Worm (Caenorhabditis elegans) whole organism, late embryonic: Measurements from ENCODE around the gene mua-6.

Source experiments
- C38D4.7 ChIP-seq: fragments of 200-800 bp; sonication (Bioruptor generic); optimal IDR thresholded peaks from 2 replicates; lab custom pipeline; 2018; ENCODE audit warnings: mild to moderate bottlenecking, missing genetic modification characterization, moderate library complexity, missing compliant biosample characterization
- K02D7.2 ChIP-seq: sonication (generic microtip); optimal IDR thresholded peaks from 2 replicates; lab custom pipeline; 2017; ENCODE audit warnings: mild to moderate bottlenecking, missing genetic modification characterization, missing compliant biosample characterization
- T23F11.4 ChIP-seq: fragments of 200-800 bp; sonication (Bioruptor generic); optimal IDR thresholded peaks from 2 replicates; lab custom pipeline; 2018; ENCODE audit warnings: mild to moderate bottlenecking, missing genetic modification characterization, missing compliant biosample characterization
- ahr-1 ChIP-seq: sonication (generic microtip); optimal IDR thresholded peaks from 2 replicates; lab custom pipeline; 2016; ENCODE audit warnings: missing genetic modification characterization, missing compliant biosample characterization
- ama-1 ChIP-seq: fragments of 150-350 bp; optimal IDR thresholded peaks from 2 replicates; lab custom pipeline; 2014
- ceh-14 ChIP-seq: sonication (generic microtip); optimal IDR thresholded peaks from 2 replicates; lab custom pipeline; 2016; ENCODE audit warnings: missing genotype, missing genetic modification characterization, missing compliant biosample characterization
- ceh-18 ChIP-seq: sonication (generic microtip); optimal IDR thresholded peaks from 2 replicates; lab custom pipeline; 2016; ENCODE audit warnings: missing genetic modification characterization, missing compliant biosample characterization
- ceh-22 ChIP-seq: sonication (generic microtip); optimal IDR thresholded peaks from 2 replicates; lab custom pipeline; 2017; ENCODE audit warnings: missing biosample characterization, missing genetic modification characterization
- ceh-30 ChIP-seq: fragments of 150-350 bp; optimal IDR thresholded peaks from 2 replicates; lab custom pipeline; 2014; ENCODE audit warnings: missing biosample characterization, missing genetic modification characterization
- ceh-34 ChIP-seq: sonication (generic microtip); optimal IDR thresholded peaks from 2 replicates; lab custom pipeline; 2016; ENCODE audit warnings: mild to moderate bottlenecking, missing genetic modification characterization, missing compliant biosample characterization
- ceh-45 ChIP-seq: fragments of 200-800 bp; sonication (Bioruptor generic); IDR thresholded peaks from 2 replicates; pipeline ENCODE4 v1.3.6; 2022; ENCODE audit warnings: missing genetic modification reagents, missing genetic modification characterization, missing compliant biosample characterization
- ceh-6 ChIP-seq: fragments of 200-800 bp; sonication (Bioruptor generic); optimal IDR thresholded peaks from 2 replicates; lab custom pipeline; 2018; ENCODE audit warnings: mild to moderate bottlenecking, missing genetic modification characterization, missing compliant biosample characterization
- ceh-9 ChIP-seq: sonication (generic microtip); optimal IDR thresholded peaks from 2 replicates; lab custom pipeline; 2016; ENCODE audit warnings: mild to moderate bottlenecking, missing genetic modification characterization, inconsistent platforms, missing compliant biosample characterization
- che-1 ChIP-seq: sonication (generic microtip); optimal IDR thresholded peaks from 2 replicates; lab custom pipeline; 2016; ENCODE audit warnings: mild to moderate bottlenecking, missing genetic modification characterization, missing compliant biosample characterization
- dve-1 ChIP-seq: sonication (generic microtip); optimal IDR thresholded peaks from 2 replicates; lab custom pipeline; 2017; ENCODE audit warnings: antibody characterized with exemption, mild to moderate bottlenecking, missing genetic modification characterization, missing compliant biosample characterization
- ets-4 ChIP-seq: sonication (generic microtip); optimal IDR thresholded peaks from 2 replicates; lab custom pipeline; 2016; ENCODE audit warnings: missing genetic modification characterization, missing compliant biosample characterization
- eyg-1 ChIP-seq: sonication (generic microtip); optimal IDR thresholded peaks from 2 replicates; lab custom pipeline; 2016; ENCODE audit warnings: missing genotype, missing genetic modification characterization, missing compliant biosample characterization
- fkh-10 ChIP-seq: fragments of 150-350 bp; optimal IDR thresholded peaks from 2 replicates; lab custom pipeline; 2014; ENCODE audit warnings: missing biosample characterization, missing genetic modification reagents, missing genetic modification characterization
- fkh-6 ChIP-seq: sonication (generic microtip); optimal IDR thresholded peaks from 2 replicates; lab custom pipeline; 2016; ENCODE audit warnings: missing genetic modification characterization, missing compliant biosample characterization
- gmeb-2 ChIP-seq: sonication (generic microtip); optimal IDR thresholded peaks from 2 replicates; lab custom pipeline; 2016; ENCODE audit warnings: missing genetic modification characterization, inconsistent platforms, missing compliant biosample characterization
- hlh-13 ChIP-seq: fragments of 200-800 bp; sonication (Bioruptor generic); optimal IDR thresholded peaks from 2 replicates; lab custom pipeline; 2018; ENCODE audit warnings: mild to moderate bottlenecking, missing genetic modification characterization, missing compliant biosample characterization
- hlh-15 ChIP-seq: sonication (generic microtip); optimal IDR thresholded peaks from 2 replicates; lab custom pipeline; 2016; ENCODE audit warnings: missing genetic modification characterization, missing compliant biosample characterization
- hlh-6 ChIP-seq: sonication (generic microtip); optimal IDR thresholded peaks from 2 replicates; lab custom pipeline; 2016; ENCODE audit warnings: missing genotype, missing genetic modification characterization, missing compliant biosample characterization
- hlh-8 ChIP-seq: sonication (generic microtip); optimal IDR thresholded peaks from 2 replicates; lab custom pipeline; 2016; ENCODE audit warnings: missing genotype, missing genetic modification characterization, missing compliant biosample characterization
- lim-6 ChIP-seq: sonication (generic microtip); optimal IDR thresholded peaks from 2 replicates; lab custom pipeline; 2016; ENCODE audit warnings: missing genetic modification characterization, missing compliant biosample characterization
- lin-11 ChIP-seq: fragments of 200-800 bp; sonication (Bioruptor generic); optimal IDR thresholded peaks from 2 replicates; lab custom pipeline; 2018; ENCODE audit warnings: mild to moderate bottlenecking, missing genetic modification characterization, missing compliant biosample characterization
- madf-2 ChIP-seq: sonication (generic microtip); optimal IDR thresholded peaks from 2 replicates; lab custom pipeline; 2017; ENCODE audit warnings: missing genetic modification characterization, missing compliant biosample characterization
- mec-3 ChIP-seq: sonication (generic microtip); optimal IDR thresholded peaks from 2 replicates; lab custom pipeline; 2016; ENCODE audit warnings: borderline replicate concordance, missing genetic modification characterization, missing compliant biosample characterization
- nfya-1 ChIP-seq: sonication (generic microtip); optimal IDR thresholded peaks from 2 replicates; lab custom pipeline; 2017; ENCODE audit warnings: missing genetic modification characterization, mild to moderate bottlenecking, missing compliant biosample characterization, antibody characterized with exemption, moderate library complexity
- nhr-11 ChIP-seq: fragments of 150-350 bp; optimal IDR thresholded peaks from 2 replicates; lab custom pipeline; 2014; ENCODE audit warnings: missing biosample characterization, missing genetic modification characterization
- nhr-232 ChIP-seq: sonication (generic microtip); optimal IDR thresholded peaks from 2 replicates; lab custom pipeline; 2016; ENCODE audit warnings: missing genetic modification characterization, missing compliant biosample characterization
- odd-2 ChIP-seq: sonication (generic microtip); optimal IDR thresholded peaks from 2 replicates; lab custom pipeline; 2017; ENCODE audit warnings: antibody characterized with exemption, mild to moderate bottlenecking, missing genetic modification characterization, missing compliant biosample characterization
- pag-3 ChIP-seq: sonication (generic microtip); optimal IDR thresholded peaks from 2 replicates; lab custom pipeline; 2016; ENCODE audit warnings: missing compliant biosample characterization, missing genetic modification characterization, borderline replicate concordance
- pqm-1 ChIP-seq: sonication (generic microtip); optimal IDR thresholded peaks from 2 replicates; lab custom pipeline; 2016; ENCODE audit warnings: missing genetic modification characterization, missing compliant biosample characterization
- ref-2 ChIP-seq: sonication (generic microtip); optimal IDR thresholded peaks from 2 replicates; lab custom pipeline; 2016; ENCODE audit warnings: missing genetic modification characterization, missing compliant biosample characterization
- sdc-2 ChIP-seq: sonication (generic microtip); optimal IDR thresholded peaks from 2 replicates; lab custom pipeline; 2016; ENCODE audit warnings: missing genotype, missing genetic modification characterization, missing compliant biosample characterization
- sox-2 ChIP-seq: fragments of 200-800 bp; sonication (Bioruptor generic); IDR thresholded peaks from 2 replicates; pipeline ENCODE4 v1.3.6; 2022; ENCODE audit warnings: missing genetic modification reagents, missing genetic modification characterization, missing compliant biosample characterization
- syd-9 ChIP-seq: sonication (generic microtip); optimal IDR thresholded peaks from 2 replicates; lab custom pipeline; 2016; ENCODE audit warnings: mild to moderate bottlenecking, missing genetic modification characterization, moderate library complexity, missing compliant biosample characterization
- tbx-7 ChIP-seq: sonication (generic microtip); optimal IDR thresholded peaks from 2 replicates; lab custom pipeline; 2016; ENCODE audit warnings: missing genotype, missing genetic modification characterization, missing compliant biosample characterization
- ztf-16 ChIP-seq: sonication (generic microtip); optimal IDR thresholded peaks from 2 replicates; lab custom pipeline; 2017; ENCODE audit warnings: missing genetic modification characterization, missing compliant biosample characterization

Gene mua-6

DNA sequence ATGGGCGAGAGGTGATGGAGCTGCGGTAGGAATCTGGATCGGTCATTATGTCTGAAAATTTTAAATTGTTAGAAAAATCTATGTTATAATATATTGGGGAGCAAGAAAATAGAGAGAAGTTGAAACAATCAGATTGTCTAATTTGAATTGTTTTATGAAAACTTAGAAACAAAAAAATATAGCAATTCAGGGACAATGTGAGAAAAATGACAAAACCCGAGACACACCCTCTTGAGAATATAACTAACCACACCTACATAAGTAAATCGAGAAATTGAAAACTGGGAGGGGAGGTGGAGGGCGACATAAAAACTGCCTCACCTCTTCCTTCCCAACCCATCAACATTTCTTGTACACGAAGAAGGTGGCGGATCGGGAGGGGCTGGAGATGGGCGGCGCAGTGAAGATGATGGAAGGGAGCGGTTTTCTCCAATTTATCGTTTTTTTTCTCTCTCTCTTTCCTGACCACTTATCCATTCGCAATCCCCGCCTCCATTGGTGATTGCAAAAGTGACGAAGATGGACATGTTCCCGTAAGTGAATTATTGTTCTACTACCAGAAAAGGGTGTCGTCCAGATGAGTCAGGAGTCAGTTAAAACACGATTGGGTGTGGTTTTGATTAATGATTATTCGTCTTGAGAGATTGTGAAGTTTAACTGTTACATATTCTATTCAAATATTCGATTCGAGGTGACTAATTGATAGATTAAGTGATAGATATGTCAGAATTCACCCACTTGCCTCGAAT, at the start of gene mua-6:
Gene mua-6 (minus strand): TSS at position 51 of the 749 bp plus-strand sequence.
- no peak for TF ChIP-seq ceh-22
- TF ChIP-seq ama-1 (lab: Kevin White, UChicago): no peak
- no peak for TF ChIP-seq C38D4.7 (GFP tag; lab: Kevin White, UChicago)
- no peak for TF ChIP-seq gmeb-2 (tag; lab: Kevin White, UChicago)
- no peak for TF ChIP-seq lim-6 (tag; lab: Kevin White, UChicago)
- TF ChIP-seq nhr-11 (tag; lab: Kevin White, UChicago): no peak
- no peak for TF ChIP-seq ceh-45 (GFP tag; lab: Robert Waterston, UW)
- no peak for TF ChIP-seq syd-9 (tag; lab: Kevin White, UChicago)
- no peak for TF ChIP-seq ets-4 (tag; lab: Kevin White, UChicago)
- no peak for TF ChIP-seq pqm-1
- no peak for TF ChIP-seq ceh-30
- TF ChIP-seq ztf-16 (tag; lab: Kevin White, UChicago): no peak
- no peak for TF ChIP-seq fkh-10 (GFP tag; lab: Kevin White, UChicago)
- TF ChIP-seq nhr-232 (tag; lab: Kevin White, UChicago): no peak
- TF ChIP-seq tbx-7 (tag; lab: Kevin White, UChicago): no peak
- TF ChIP-seq lin-11 (tag; lab: Kevin White, UChicago): no peak
- TF ChIP-seq mec-3 (tag; lab: Kevin White, UChicago): no peak
- no peak for TF ChIP-seq sdc-2 (tag; lab: Kevin White, UChicago)
- TF ChIP-seq ahr-1: no peak
- no peak for TF ChIP-seq ceh-6 (GFP tag; lab: Kevin White, UChicago)

- TF ChIP-seq eyg-1: no peak
- TF ChIP-seq, all 69 proteins: peak for 0
Observed at ce11 chrX:16309705-16310104, 44.2 kb upstream of the mua-6 start.

DNA sequence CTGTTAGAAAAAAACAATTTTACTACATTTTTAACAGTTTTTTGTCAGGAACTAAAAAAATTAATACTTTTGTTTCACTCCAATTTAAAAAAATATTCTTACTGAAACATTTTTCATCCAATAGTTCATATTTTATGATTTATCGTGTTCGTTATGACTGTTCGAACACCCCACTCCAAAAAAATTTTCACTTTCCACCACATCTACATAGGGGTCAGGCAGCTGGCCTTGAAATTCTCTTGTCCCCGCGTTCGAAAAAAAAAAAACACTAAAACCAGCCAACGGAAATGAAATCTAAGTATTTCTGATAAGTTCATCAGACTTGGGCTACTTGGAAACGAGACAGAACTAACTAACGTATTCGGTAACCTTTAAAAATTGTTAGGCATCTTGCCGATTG, 40.7 kb upstream of the mua-6 start, which contains the start of gene twk-22:
Gene twk-22 (plus strand): TSS at position 301 of the 400 bp plus-strand sequence.
- TF ChIP-seq fkh-6 (no peak), fkh-10 (GFP tag; lab: Kevin White, UChicago) (no peak), sdc-2 (tag; lab: Kevin White, UChicago) (no peak), ref-2 (tag; lab: Kevin White, UChicago) (no peak), madf-2 (tag; lab: Kevin White, UChicago) (no peak), odd-2 (tag; lab: Kevin White, UChicago) (no peak), hlh-8 (no peak), lin-11 (tag; lab: Kevin White, UChicago) (no peak)

DNA sequence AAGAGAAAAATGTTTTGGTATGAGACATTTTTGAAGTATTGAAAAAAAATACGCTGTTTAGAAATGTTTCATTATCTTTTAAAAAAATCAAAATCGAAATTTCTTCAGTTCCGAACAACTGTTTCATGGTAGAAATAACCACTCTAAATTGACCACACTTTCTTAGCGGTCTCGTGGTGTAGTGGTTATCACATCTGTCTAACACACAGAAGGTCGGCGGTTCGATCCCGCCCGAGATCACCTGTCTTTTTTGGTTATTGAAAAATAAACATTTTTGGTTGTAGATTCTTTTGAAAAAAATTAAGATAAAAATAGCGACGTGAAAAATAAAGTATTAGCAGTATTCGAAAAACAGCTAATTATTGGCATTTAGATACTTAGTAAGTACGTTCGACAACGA, 34.9 kb upstream of the mua-6 start:
- no peak for TF ChIP-seq K02D7.2
- no peak for TF ChIP-seq odd-2 (tag; lab: Kevin White, UChicago)
- TF ChIP-seq sdc-2 (tag; lab: Kevin White, UChicago): no peak
- TF ChIP-seq T23F11.4 (GFP tag; lab: Kevin White, UChicago): no peak

- no peak for TF ChIP-seq hlh-6 (tag; lab: Kevin White, UChicago)
- TF ChIP-seq pag-3 (tag; lab: Kevin White, UChicago): no peak
- TF ChIP-seq ceh-34 (tag; lab: Kevin White, UChicago): no peak
- TF ChIP-seq ets-4 (tag; lab: Kevin White, UChicago): no peak
- no peak for TF ChIP-seq nhr-11 (tag; lab: Kevin White, UChicago)
- no peak for TF ChIP-seq fkh-6
Observed at ce11 chrX:16299859-16300258, 34.4 kb upstream of the mua-6 start, which contains the start of gene twk-21. TSS of gene twk-21 (plus strand) at chrX:16299892.

ce11 chrX:16298173-16298572, 32.7 kb upstream of the mua-6 start:
- peak; percentile 87 for TF ChIP-seq sdc-2 (tag; lab: Kevin White, UChicago)
- peak; percentile 25 for TF ChIP-seq ceh-34 (tag; lab: Kevin White, UChicago)
- TF ChIP-seq hlh-13 (GFP tag; lab: Kevin White, UChicago): no peak
- TF ChIP-seq ceh-22: no peak
- TF ChIP-seq nfya-1 (tag; lab: Kevin White, UChicago): peak; percentile 29
- TF ChIP-seq ceh-18 (tag; lab: Kevin White, UChicago): peak; percentile 59
- TF ChIP-seq ceh-14 (tag; lab: Kevin White, UChicago): peak; percentile 21
- peak; percentile 3 for TF ChIP-seq ztf-16 (tag; lab: Kevin White, UChicago)
- TF ChIP-seq sox-2 (GFP tag; lab: Robert Waterston, UW): no peak
- no peak for TF ChIP-seq dve-1 (tag; lab: Kevin White, UChicago)
- TF ChIP-seq che-1 (tag; lab: Kevin White, UChicago): peak; percentile 37
- peak; percentile 26 for TF ChIP-seq gmeb-2 (tag; lab: Kevin White, UChicago)
- peak; percentile 8 for TF ChIP-seq lin-11 (tag; lab: Kevin White, UChicago)
- TF ChIP-seq ets-4 (tag; lab: Kevin White, UChicago): peak; percentile 16
- no peak for TF ChIP-seq ceh-9 (tag; lab: Kevin White, UChicago)
- TF ChIP-seq C38D4.7 (GFP tag; lab: Kevin White, UChicago): peak; percentile 7
- TF ChIP-seq hlh-15 (tag; lab: Kevin White, UChicago): peak; percentile 22
- no peak for TF ChIP-seq hlh-6 (tag; lab: Kevin White, UChicago)
